Fruit fly (Drosophila melanogaster): ENCODE data around the gene Pxt.

The Pxt gene

dm6 chr3R:17703691-17704537 lies 15.3 kb upstream of the Pxt start (continued):
- TF ChIP-seq CG31388 (GFP tag; optimal IDR thresholded peaks at IDR 0.05) (peak; percentile 97), Hr78 (GFP tag; optimal IDR thresholded peaks at IDR 0.05) (peak in 1 of 2 experiments; percentile 94), HLH54F (GFP tag; optimal IDR thresholded peaks at IDR 0.05) (peak; percentile 99), lab (GFP tag; optimal IDR thresholded peaks at IDR 0.05) (peak; percentile 99), salm (tag; optimal IDR thresholded peaks at IDR 0.05) (peak; percentile 98), CG11504 (tag; optimal IDR thresholded peaks at IDR 0.05) (peak; percentile 98), Meics (GFP tag; optimal IDR thresholded peaks at IDR 0.05) (peak; percentile 99), Sox102F (GFP tag; optimal IDR thresholded peaks at IDR 0.05) (peak; percentile 99), stc (GFP tag; IDR thresholded peaks at IDR 0.05) (peak; percentile 99), CG14014 (GFP tag; IDR thresholded peaks at IDR 0.05) (peak; percentile 99), tap (tag; optimal IDR thresholded peaks at IDR 0.05) (peak; percentile 98), PHDP (tag; optimal IDR thresholded peaks at IDR 0.05) (peak; percentile 99), pfk (GFP tag; optimal IDR thresholded peaks at IDR 0.05) (peak; percentile 89), CG14710 (tag; optimal IDR thresholded peaks at IDR 0.05) (peak; percentile 97), Sry-δ (GFP tag; optimal IDR thresholded peaks at IDR 0.05) (peak; percentile 79), nmo (GFP tag; optimal IDR thresholded peaks at IDR 0.05) (peak; percentile 99), br (optimal IDR thresholded peaks at IDR 0.05) (no peak), CG1792 (GFP tag; optimal IDR thresholded peaks at IDR 0.05) (peak; percentile 98), dm (GFP tag; optimal IDR thresholded peaks at IDR 0.05) (peak; percentile 98), Lim3 (GFP tag; IDR thresholded peaks at IDR 0.05) (peak; percentile 98), bsh (GFP tag; optimal IDR thresholded peaks at IDR 0.05) (peak; percentile 99 to 100), CG4424 (GFP tag; optimal IDR thresholded peaks at IDR 0.05) (peak; percentile 99), CG4360 (GFP tag; IDR thresholded peaks at IDR 0.05) (peak; percentile 90), CG3065 (GFP tag; optimal IDR thresholded peaks at IDR 0.05) (peak; percentile 98), cad (GFP tag; optimal IDR thresholded peaks at IDR 0.05) (no peak), CG4328 (GFP tag; optimal IDR thresholded peaks at IDR 0.05) (peak; percentile 86), Fer1 (GFP tag; optimal IDR thresholded peaks at IDR 0.05) (peak; percentile 98), pzg (GFP tag; optimal IDR thresholded peaks at IDR 0.05) (peak; percentile 25), CG43689 (GFP tag; IDR thresholded peaks at IDR 0.05) (peak; percentile 98), CG12104 (GFP tag; optimal IDR thresholded peaks at IDR 0.05) (peak; percentile 98), Bgb (GFP tag; IDR thresholded peaks at IDR 0.05; ENCODE audit: partially characterized antibody) (no peak; the same call in 1 of the 2 replicates), danr (GFP tag; IDR thresholded peaks at IDR 0.05) (peak; percentile 99), H2.0 (GFP tag; IDR thresholded peaks at IDR 0.05) (peak; percentile 99), Xrp1 (GFP tag; IDR thresholded peaks at IDR 0.05) (peak; percentile 99), CG10462 (GFP tag; optimal IDR thresholded peaks at IDR 0.05) (peak; percentile 99), Lpt (GFP tag; optimal IDR thresholded peaks at IDR 0.05) (no peak), ems (GFP tag; optimal IDR thresholded peaks at IDR 0.05) (peak; percentile 99), usp (GFP tag; optimal IDR thresholded peaks at IDR 0.05) (no peak), GATAe (GFP tag; conservative IDR thresholded peaks at IDR 0.05) (peak; percentile 97), D (optimal IDR thresholded peaks at IDR 0.05) (no peak), D (GFP tag; optimal IDR thresholded peaks at IDR 0.05) (peak; percentile 99), cwo (GFP tag; optimal IDR thresholded peaks at IDR 0.05) (peak; percentile 97), CG5245 (GFP tag; optimal IDR thresholded peaks at IDR 0.05) (peak; percentile 99), CG8290 (GFP tag; optimal IDR thresholded peaks at IDR 0.05) (peak; percentile 98), CG8290 (tag; optimal IDR thresholded peaks at IDR 0.05) (peak; percentile 75 to 99), Ada2b (GFP tag; IDR thresholded peaks at IDR 0.05) (peak; percentile 99), CoRest (tag; optimal IDR thresholded peaks at IDR 0.05) (peak; percentile 99), dimm (GFP tag; IDR thresholded peaks at IDR 0.05) (peak; percentile 98), Hr39 (optimal IDR thresholded peaks at IDR 0.05) (no peak), CG13296 (GFP tag; optimal IDR thresholded peaks at IDR 0.05) (peak; percentile 96)

Data from whole organism, embryonic.